Worm (Caenorhabditis elegans): ENCODE results near the gene acl-14.

DNA sequence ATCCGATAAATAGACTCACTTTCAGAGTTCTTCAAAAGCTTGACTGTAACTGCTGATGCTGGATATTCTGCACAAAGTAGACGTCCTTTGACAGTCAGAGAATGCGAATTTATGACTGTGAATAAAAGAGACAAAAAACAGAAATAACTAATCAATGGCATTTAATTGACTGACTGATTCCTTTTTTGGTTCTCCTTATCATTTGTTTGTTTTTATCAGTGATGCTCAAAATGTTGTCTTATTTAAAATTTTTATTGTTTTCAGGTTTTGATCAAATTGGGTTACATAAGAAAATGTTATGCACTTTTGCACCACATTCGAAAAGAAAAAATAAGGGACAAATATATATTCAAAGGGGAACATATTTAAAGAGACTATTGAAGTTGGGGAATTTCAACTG, 22.9 kb upstream of the acl-14 start, which contains the start of gene ttr-49:
- no peak for TF ChIP-seq dpl-1 (GFP tag; optimal IDR thresholded peaks at IDR 0.05)
- no peak for TF ChIP-seq pha-4 (tag; optimal IDR thresholded peaks at IDR 0.05)
- no peak for TF ChIP-seq C17E4.6 (GFP tag; IDR thresholded peaks at IDR 0.05)
- no peak for TF ChIP-seq F37B4.10 (GFP tag; IDR thresholded peaks at IDR 0.05)
- TF ChIP-seq F49E8.2 (tag; optimal IDR thresholded peaks at IDR 0.05; ENCODE audit: insufficient read depth), result no peak
- TF ChIP-seq F23B12.7 (tag; optimal IDR thresholded peaks at IDR 0.05; ENCODE audit: insufficient read depth), result no peak
- TF ChIP-seq ceh-100 (GFP tag; IDR thresholded peaks at IDR 0.05), result no peak
- TF ChIP-seq ZK185.1 (tag; optimal IDR thresholded peaks at IDR 0.05; ENCODE audit: poor library complexity, severe bottlenecking), result no peak
- TF ChIP-seq bed-1 (GFP tag; IDR thresholded peaks at IDR 0.05), result no peak
- TF ChIP-seq B0019.2 (GFP tag; conservative IDR thresholded peaks at IDR 0.05), result no peak
- TF ChIP-seq madf-8 (GFP tag; conservative IDR thresholded peaks at IDR 0.05), result no peak
- TF ChIP-seq nfya-1 (tag; optimal IDR thresholded peaks at IDR 0.05; ENCODE audit: borderline replicate concordance, insufficient read depth), result no peak
- TF ChIP-seq ama-1 (optimal IDR thresholded peaks at IDR 0.05), result no peak
- no peak for TF ChIP-seq ama-1 (GFP tag; optimal IDR thresholded peaks at IDR 0.05)
- TF ChIP-seq snpc-4 (GFP tag; optimal IDR thresholded peaks at IDR 0.05), result no peak
- TF ChIP-seq snpc-4 (tag; optimal IDR thresholded peaks at IDR 0.05), result no peak
